Worm (Caenorhabditis elegans) whole organism, early embryonic: ENCODE results near the gene Y60A3A.8.

ENCODE experiments used
- B0310.2 ChIP-seq: sonication (generic microtip); optimal IDR thresholded peaks from 2 replicates; lab custom pipeline; 2016; ENCODE audit warnings: mild to moderate bottlenecking, missing genetic modification characterization, missing compliant biosample characterization
- F13C5.2 ChIP-seq: sonication (generic microtip); optimal IDR thresholded peaks from 2 replicates; lab custom pipeline; 2017; ENCODE audit warnings: mild to moderate bottlenecking, missing genetic modification characterization, inconsistent platforms, missing compliant biosample characterization
- aly-1 ChIP-seq: sonication (generic microtip); optimal IDR thresholded peaks from 2 replicates; lab custom pipeline; 2016; ENCODE audit warnings: missing genetic modification characterization, missing compliant biosample characterization
- ama-1 ChIP-seq: fragments of 150-350 bp; optimal IDR thresholded peaks from 2 replicates; lab custom pipeline; 2014
- ceh-13 ChIP-seq: fragments of 200-800 bp; sonication (Bioruptor generic); optimal IDR thresholded peaks from 2 replicates; lab custom pipeline; 2018; ENCODE audit warnings: mild to moderate bottlenecking, missing genetic modification characterization, missing compliant biosample characterization
- ceh-36 ChIP-seq: sonication (generic microtip); optimal IDR thresholded peaks from 2 replicates; lab custom pipeline; 2016; ENCODE audit warnings: missing genetic modification characterization, inconsistent platforms, missing compliant biosample characterization
- ets-7 ChIP-seq: sonication (generic microtip); optimal IDR thresholded peaks from 2 replicates; lab custom pipeline; 2016; ENCODE audit warnings: missing genotype, missing genetic modification characterization, missing compliant biosample characterization
- flt-1 ChIP-seq: fragments of 200-800 bp; sonication (Bioruptor generic); IDR thresholded peaks from 2 replicates; pipeline ENCODE4 v1.3.6; 2022; ENCODE audit warnings: missing genetic modification characterization, missing compliant biosample characterization
- hmbx-1 ChIP-seq: sonication (generic microtip); optimal IDR thresholded peaks from 2 replicates; lab custom pipeline; 2016; ENCODE audit warnings: mild to moderate bottlenecking, missing genetic modification characterization, missing compliant biosample characterization
- hmg-4 ChIP-seq: fragments of 200-800 bp; sonication (Bioruptor generic); optimal IDR thresholded peaks from 2 replicates; lab custom pipeline; 2018; ENCODE audit warnings: mild to moderate bottlenecking, missing genetic modification characterization, missing compliant biosample characterization
- hnd-1 ChIP-seq: sonication (generic microtip); optimal IDR thresholded peaks from 2 replicates; lab custom pipeline; 2016; ENCODE audit warnings: missing genetic modification characterization, missing compliant biosample characterization
- pes-1 ChIP-seq: fragments of 200-800 bp; sonication (Bioruptor generic); IDR thresholded peaks from 2 replicates; pipeline ENCODE4 v1.3.6; 2022; ENCODE audit warnings: missing genetic modification reagents, missing genetic modification characterization, missing compliant biosample characterization
- scrt-1 ChIP-seq: fragments of 200-800 bp; sonication (Bioruptor generic); IDR thresholded peaks from 2 replicates; pipeline ENCODE4 v1.3.6; 2022; ENCODE audit warnings: missing genetic modification characterization, missing compliant biosample characterization
- sea-1 ChIP-seq: fragments of 200-800 bp; sonication (Bioruptor generic); conservative IDR thresholded peaks from 2 replicates; pipeline ENCODE4 v1.3.6; 2022; ENCODE audit warnings: missing genetic modification characterization, missing compliant biosample characterization
- tbx-11 ChIP-seq: fragments of 200-800 bp; sonication (Bioruptor generic); IDR thresholded peaks from 2 replicates; pipeline ENCODE4 v1.3.6; 2022; ENCODE audit warnings: missing genetic modification characterization, missing compliant biosample characterization
- tbx-37 ChIP-seq: fragments of 200-800 bp; sonication (Bioruptor generic); conservative IDR thresholded peaks from 2 replicates; pipeline ENCODE4 v1.3.6; 2022; ENCODE audit warnings: missing genetic modification reagents, missing genetic modification characterization, missing compliant biosample characterization
- tra-4 ChIP-seq: sonication (generic microtip); optimal IDR thresholded peaks from 2 replicates; lab custom pipeline; 2017; ENCODE audit warnings: missing genetic modification characterization, missing compliant biosample characterization

The Y60A3A.8 gene

ce11 chrV:19961971-19962370, 12.2 kb downstream of the Y60A3A.8 start:
- TF ChIP-seq ceh-36 (tag; lab: Kevin White, UChicago) = no peak
- TF ChIP-seq hmg-4 (GFP tag; lab: Kevin White, UChicago) = peak; percentile 13
- TF ChIP-seq tbx-11 = no peak
- no peak for TF ChIP-seq pes-1 (GFP tag; lab: Robert Waterston, UW)

- no peak for TF ChIP-seq B0310.2 (tag; lab: Kevin White, UChicago)
- TF ChIP-seq ama-1 = peak; percentile 78
- no peak for TF ChIP-seq ceh-13 (GFP tag; lab: Kevin White, UChicago)
- no peak for TF ChIP-seq hmbx-1
- no peak for TF ChIP-seq tbx-37
- TF ChIP-seq pes-1 (GFP tag; lab: Robert Waterston, UW) = no peak
- TF ChIP-seq sea-1 (GFP tag; lab: Robert Waterston, UW) = no peak
Observed at ce11 chrV:19965626-19966025, 15.8 kb downstream of the Y60A3A.8 start, which contains the start of gene srh-171. Gene srh-171, plus strand, starts transcription at chrV:19965700.

- no peak for TF ChIP-seq aly-1 (tag; lab: Kevin White, UChicago)
- TF ChIP-seq flt-1 (GFP tag; lab: Robert Waterston, UW) = no peak
- TF ChIP-seq ama-1 = no peak
- TF ChIP-seq sea-1 (GFP tag; lab: Robert Waterston, UW) = no peak
- TF ChIP-seq tra-4 (tag; lab: Kevin White, UChicago) = no peak
- TF ChIP-seq ceh-36 (tag; lab: Kevin White, UChicago) = no peak
- TF ChIP-seq tbx-11 = no peak
- no peak for TF ChIP-seq B0310.2 (tag; lab: Kevin White, UChicago)
- no peak for TF ChIP-seq hnd-1 (tag; lab: Kevin White, UChicago)
- no peak for TF ChIP-seq pes-1 (GFP tag; lab: Robert Waterston, UW)
- TF ChIP-seq F13C5.2 (tag; lab: Kevin White, UChicago) = no peak
- TF ChIP-seq ets-7 (tag; lab: Kevin White, UChicago) = no peak
- no peak for TF ChIP-seq ceh-13 (GFP tag; lab: Kevin White, UChicago)
- TF ChIP-seq tbx-37 = no peak
- TF ChIP-seq hmbx-1 = no peak
- TF ChIP-seq scrt-1 (GFP tag; lab: Robert Waterston, UW) = no peak
- no peak for TF ChIP-seq hmg-4 (GFP tag; lab: Kevin White, UChicago)
Observed at ce11 chrV:19972984-19973383, 23.2 kb downstream of the Y60A3A.8 start, which contains the start of gene srh-173. Gene srh-173, plus strand, starts transcription at chrV:19973284.

ce11 chrV:19978220-19978619, 28.4 kb downstream of the Y60A3A.8 start, which contains the start of gene srh-183:
Gene srh-183, minus strand, starts transcription at chrV:19978320.
- no peak for TF ChIP-seq B0310.2 (tag; lab: Kevin White, UChicago)

- no peak for TF ChIP-seq ceh-36 (tag; lab: Kevin White, UChicago)
- TF ChIP-seq flt-1 (GFP tag; lab: Robert Waterston, UW) = no peak
- TF ChIP-seq ets-7 (tag; lab: Kevin White, UChicago) = no peak
- no peak for TF ChIP-seq aly-1 (tag; lab: Kevin White, UChicago)
- TF ChIP-seq hnd-1 (tag; lab: Kevin White, UChicago) = no peak
- no peak for TF ChIP-seq hmbx-1
- TF ChIP-seq sea-1 (GFP tag; lab: Robert Waterston, UW) = no peak
Observed at ce11 chrV:19981832-19982462, 32.2 kb downstream of the Y60A3A.8 start, which contains the start of gene Y60A3A.24. Gene Y60A3A.24, minus strand, starts transcription at chrV:19981882.

- TF ChIP-seq hmbx-1 = no peak
- no peak for TF ChIP-seq pes-1 (GFP tag; lab: Robert Waterston, UW)
- no peak for TF ChIP-seq ceh-13 (GFP tag; lab: Kevin White, UChicago)
- no peak for TF ChIP-seq hnd-1 (tag; lab: Kevin White, UChicago)
- TF ChIP-seq scrt-1 (GFP tag; lab: Robert Waterston, UW) = no peak
- TF ChIP-seq tra-4 (tag; lab: Kevin White, UChicago) = no peak
- TF ChIP-seq B0310.2 (tag; lab: Kevin White, UChicago) = no peak
- no peak for TF ChIP-seq hmg-4 (GFP tag; lab: Kevin White, UChicago)
- no peak for TF ChIP-seq tbx-11
- no peak for TF ChIP-seq ets-7 (tag; lab: Kevin White, UChicago)
- TF ChIP-seq ama-1 = no peak
- TF ChIP-seq F13C5.2 (tag; lab: Kevin White, UChicago) = no peak
- TF ChIP-seq ceh-36 (tag; lab: Kevin White, UChicago) = no peak
Observed at ce11 chrV:19986213-19986612, 36.4 kb downstream of the Y60A3A.8 start, which contains the start of gene clec-260. Gene clec-260, minus strand, starts transcription at chrV:19986313.

ce11 chrV:19986788-19987187, 37.0 kb downstream of the Y60A3A.8 start:
- TF ChIP-seq F13C5.2 (tag; lab: Kevin White, UChicago) (no peak), hnd-1 (tag; lab: Kevin White, UChicago) (no peak), flt-1 (GFP tag; lab: Robert Waterston, UW) (no peak), hmg-4 (GFP tag; lab: Kevin White, UChicago) (no peak), B0310.2 (tag; lab: Kevin White, UChicago) (no peak), scrt-1 (GFP tag; lab: Robert Waterston, UW) (no peak), aly-1 (tag; lab: Kevin White, UChicago) (no peak), sea-1 (GFP tag; lab: Robert Waterston, UW) (no peak), ets-7 (tag; lab: Kevin White, UChicago) (no peak), pes-1 (GFP tag; lab: Robert Waterston, UW) (no peak), tbx-11 (no peak), tbx-37 (no peak), tra-4 (tag; lab: Kevin White, UChicago) (no peak), ama-1 (no peak), ceh-36 (tag; lab: Kevin White, UChicago) (no peak), ceh-13 (GFP tag; lab: Kevin White, UChicago) (no peak), hmbx-1 (no peak)
